Worm (Caenorhabditis elegans) whole organism, midembryonic: Measurements from ENCODE around the gene sql-1.

Experiments
- flt-1 ChIP-seq: fragments of 200-800 bp; sonication (Bioruptor generic); IDR thresholded peaks from 2 replicates; pipeline ENCODE4 v1.3.6; 2022; ENCODE audit warnings: missing genetic modification characterization, missing compliant biosample characterization
- ref-1 ChIP-seq: fragments of 200-800 bp; sonication (Bioruptor generic); conservative IDR thresholded peaks from 2 replicates; pipeline ENCODE4 v1.3.6; 2022; ENCODE audit warnings: missing genetic modification reagents, missing genetic modification characterization, missing compliant biosample characterization
- ztf-29 ChIP-seq: fragments of 200-800 bp; sonication (Bioruptor generic); IDR thresholded peaks from 2 replicates; pipeline ENCODE4 v1.3.6; 2022; ENCODE audit warnings: missing genetic modification reagents, missing genetic modification characterization, missing compliant biosample characterization

- TF ChIP-seq ref-1 (GFP tag; lab: Robert Waterston, UW): no peak
- TF ChIP-seq flt-1 (GFP tag; lab: Robert Waterston, UW): no peak
- no peak for TF ChIP-seq ztf-29 (GFP tag; lab: Robert Waterston, UW)
Measured at ce11 chrIII:12533900-12534299, 34.5 kb downstream of the sql-1 start.
